Worm (Caenorhabditis elegans): ENCODE data around the gene npp-25.

The npp-25 gene

DNA sequence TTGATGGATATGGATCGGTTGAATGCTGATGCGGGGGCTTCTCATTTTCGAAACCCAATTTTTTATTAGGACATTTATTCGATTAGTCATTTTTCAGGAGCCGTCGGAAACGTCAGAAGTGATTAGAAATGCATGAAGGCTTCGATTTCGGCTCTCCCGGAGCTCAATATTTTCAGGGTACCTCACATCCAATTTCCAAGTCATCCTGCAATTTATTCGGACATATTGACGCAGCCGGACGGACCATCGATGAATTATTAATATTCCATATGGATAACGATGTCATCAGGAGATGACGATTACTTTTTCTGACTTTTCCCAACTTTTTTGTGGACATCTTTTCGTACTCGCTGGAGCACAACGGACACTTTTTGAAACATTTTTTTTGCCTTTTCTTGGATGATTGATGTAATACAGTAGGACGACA, 19.2 kb downstream of the npp-25 start (continued):
- TF ChIP-seq fkh-10 (GFP tag; optimal IDR thresholded peaks at IDR 0.05): no peak
- TF ChIP-seq unc-39 (tag; optimal IDR thresholded peaks at IDR 0.05): no peak
- no peak for TF ChIP-seq Y105C5A.15 (GFP tag; IDR thresholded peaks at IDR 0.05)
- no peak for TF ChIP-seq unc-62 (GFP tag; optimal IDR thresholded peaks at IDR 0.05 in 1 of 2)
- TF ChIP-seq unc-62 (tag; optimal IDR thresholded peaks at IDR 0.05): no peak
- TF ChIP-seq lin-1 (GFP tag; IDR thresholded peaks at IDR 0.05): no peak
- no peak for TF ChIP-seq spr-3 (GFP tag; optimal IDR thresholded peaks at IDR 0.05)
- peak; percentile 73 for TF ChIP-seq T26A8.4 (GFP tag; IDR thresholded peaks at IDR 0.05)
- no peak for TF ChIP-seq cey-2 (tag; optimal IDR thresholded peaks at IDR 0.05; ENCODE audit: borderline replicate concordance, insufficient read depth)
- TF ChIP-seq ztf-7 (tag; optimal IDR thresholded peaks at IDR 0.05): no peak
- peak; percentile 26 for TF ChIP-seq F49E8.2 (tag; optimal IDR thresholded peaks at IDR 0.05; ENCODE audit: borderline replicate concordance)
- TF ChIP-seq hlh-30 (tag; optimal IDR thresholded peaks at IDR 0.05; ENCODE audit: insufficient read depth): no peak
- no peak for TF ChIP-seq zip-11 (GFP tag; IDR thresholded peaks at IDR 0.05)
- no peak for TF ChIP-seq mxl-3 (GFP tag; optimal IDR thresholded peaks at IDR 0.05)
- TF ChIP-seq daf-12 (tag; optimal IDR thresholded peaks at IDR 0.05): no peak
- no peak for TF ChIP-seq vab-7 (GFP tag; IDR thresholded peaks at IDR 0.05)
- TF ChIP-seq Y5F2A.4 (GFP tag; optimal IDR thresholded peaks at IDR 0.05): peak; percentile 20
- TF ChIP-seq mdl-1 (tag; optimal IDR thresholded peaks at IDR 0.05): no peak
- TF ChIP-seq dmd-6 (GFP tag; IDR thresholded peaks at IDR 0.05): peak; percentile 12; the same call in 1 of the 2 replicates
- no peak for TF ChIP-seq aly-2 (tag; optimal IDR thresholded peaks at IDR 0.05)
- no peak for TF ChIP-seq ces-1 (GFP tag; optimal IDR thresholded peaks at IDR 0.05)
- TF ChIP-seq nhr-48 (tag; optimal IDR thresholded peaks at IDR 0.05): no peak
- no peak for TF ChIP-seq gei-8 (GFP tag; optimal IDR thresholded peaks at IDR 0.05)
- TF ChIP-seq daf-19 (GFP tag; conservative IDR thresholded peaks at IDR 0.05): no peak
- TF ChIP-seq Y48G9A.11 (GFP tag; IDR thresholded peaks at IDR 0.05): no peak
- peak; percentile 78 for TF ChIP-seq nhr-102 (tag; optimal IDR thresholded peaks at IDR 0.05)
- TF ChIP-seq aha-1 (tag): peak; percentile 85
- TF ChIP-seq nhr-237 (tag; optimal IDR thresholded peaks at IDR 0.05): no peak
- TF ChIP-seq nhr-76 (tag; optimal IDR thresholded peaks at IDR 0.05): no peak
- TF ChIP-seq F44E2.7 (GFP tag; IDR thresholded peaks at IDR 0.05): no peak
- no peak for TF ChIP-seq lir-3 (tag; optimal IDR thresholded peaks at IDR 0.05)
- no peak for TF ChIP-seq nhr-28 (tag; optimal IDR thresholded peaks at IDR 0.05)
- TF ChIP-seq hif-1 (tag; optimal IDR thresholded peaks at IDR 0.05): no peak
- no peak for TF ChIP-seq ceh-32 (tag; optimal IDR thresholded peaks at IDR 0.05; ENCODE audit: poor library complexity)
- TF ChIP-seq nhr-25 (tag; optimal IDR thresholded peaks at IDR 0.05; ENCODE audit: borderline replicate concordance, insufficient read depth): no peak
- TF ChIP-seq nhr-10 (tag; optimal IDR thresholded peaks at IDR 0.05): no peak
- no peak for TF ChIP-seq dmd-9 (GFP tag; IDR thresholded peaks at IDR 0.05)
- TF ChIP-seq zfp-2 (tag; optimal IDR thresholded peaks at IDR 0.05): no peak
- TF ChIP-seq F37D6.2 (tag; optimal IDR thresholded peaks at IDR 0.05): no peak
- no peak for TF ChIP-seq daf-8 (GFP tag; IDR thresholded peaks at IDR 0.05)
- TF ChIP-seq lsy-2 (tag; optimal IDR thresholded peaks at IDR 0.05): peak in 1 of 2 experiments; percentile 68
- peak; percentile 71; the same call in 1 of the 2 replicates for TF ChIP-seq snpc-1.2 (GFP tag; IDR thresholded peaks at IDR 0.05)
- TF ChIP-seq F26F4.8 (GFP tag; conservative IDR thresholded peaks at IDR 0.05): no peak
- peak; percentile 1 for TF ChIP-seq mes-2 (tag; optimal IDR thresholded peaks at IDR 0.05; ENCODE audit: poor library complexity, severe bottlenecking)
- TF ChIP-seq tag-97 (GFP tag; IDR thresholded peaks at IDR 0.05): no peak
- 0 out of 2 replicates have a peak, but pooled peaks have one; percentile 10 for TF ChIP-seq hmg-1.1 (GFP tag; IDR thresholded peaks at IDR 0.05)
- TF ChIP-seq saeg-2 (GFP tag; IDR thresholded peaks at IDR 0.05): no peak
- no peak for TF ChIP-seq pqm-1 (tag; optimal IDR thresholded peaks at IDR 0.05)
- TF ChIP-seq dmd-8 (GFP tag; IDR thresholded peaks at IDR 0.05): no peak
- no peak for TF ChIP-seq daf-16 (GFP tag; optimal IDR thresholded peaks at IDR 0.05)
- TF ChIP-seq daf-16 (tag; optimal IDR thresholded peaks at IDR 0.05): peak; percentile 32
- TF ChIP-seq ceh-28 (tag; optimal IDR thresholded peaks at IDR 0.05): no peak
